Fruit fly (Drosophila melanogaster) whole organism, embryonic: ENCODE results near the gene Est-Q.

ENCODE experiments used
- Ada2b ChIP-seq: fragments of 200-800 bp; sonication (Bioruptor generic); IDR thresholded peaks from 2 replicates; pipeline ENCODE4 v1.3.6; 2022; ENCODE audit warnings: missing biosample characterization, missing genetic modification characterization
- B-H2 ChIP-seq: fragments of 200-800 bp; sonication (Bioruptor generic); optimal IDR thresholded peaks from 2 replicates; lab custom pipeline; 2018; ENCODE audit warnings: missing biosample characterization, mild to moderate bottlenecking, missing genetic modification characterization
- Blimp-1 ChIP-seq: fragments of 200-800 bp; sonication (Bioruptor generic); optimal IDR thresholded peaks from 3 replicates; lab custom pipeline; 2018; ENCODE audit warnings: missing biosample characterization, missing genetic modification characterization, mild to moderate bottlenecking, moderate library complexity, missing genetic modification reagents
- C15 ChIP-seq: fragments of 200-800 bp; sonication (Bioruptor generic); IDR thresholded peaks from 3 replicates; pipeline ENCODE4 v1.3.6; 2022; ENCODE audit warnings: missing biosample characterization, missing genetic modification characterization
- CG10321 ChIP-seq: fragments of 200-800 bp; sonication (Bioruptor generic); IDR thresholded peaks from 2 replicates; pipeline ENCODE4 v1.3.6; 2022; ENCODE audit warnings: missing biosample characterization, missing genetic modification characterization
- CG11093 ChIP-seq: fragments of 200-800 bp; sonication (Bioruptor generic); IDR thresholded peaks from 3 replicates; pipeline ENCODE4 v1.3.6; 2022; ENCODE audit warnings: missing biosample characterization, missing genetic modification characterization
- CG11398 ChIP-seq: fragments of 200-800 bp; sonication (Bioruptor generic); optimal IDR thresholded peaks from 2 replicates; lab custom pipeline; 2016; ENCODE audit warnings: missing biosample characterization, missing genetic modification characterization
- CG12104 ChIP-seq: fragments of 200-800 bp; sonication (Bioruptor generic); optimal IDR thresholded peaks from 3 replicates; lab custom pipeline; 2016; ENCODE audit warnings: missing biosample characterization, missing genetic modification characterization
- CG12155 ChIP-seq: fragments of 200-800 bp; sonication (Bioruptor generic); optimal IDR thresholded peaks from 3 replicates; lab custom pipeline; 2016; ENCODE audit warnings: missing biosample characterization, missing genetic modification characterization
- CG12219 ChIP-seq: fragments of 200-800 bp; sonication (Bioruptor generic); optimal IDR thresholded peaks from 3 replicates; lab custom pipeline; 2018; ENCODE audit warnings: missing biosample characterization, mild to moderate bottlenecking, missing genetic modification characterization
- CG12299 ChIP-seq: fragments of 200-800 bp; sonication (Bioruptor generic); optimal IDR thresholded peaks from 2 replicates; lab custom pipeline; 2018; ENCODE audit warnings: missing biosample characterization, mild to moderate bottlenecking, missing genetic modification characterization
- CG12769 ChIP-seq: fragments of 200-800 bp; sonication (Bioruptor generic); optimal IDR thresholded peaks from 2 replicates; lab custom pipeline; 2019; ENCODE audit warnings: missing biosample characterization, mild to moderate bottlenecking, missing genetic modification characterization, moderate library complexity
- CG13287 ChIP-seq: fragments of 200-800 bp; sonication (Bioruptor generic); IDR thresholded peaks from 2 replicates; pipeline ENCODE4 v1.3.6; 2022; ENCODE audit warnings: missing biosample characterization, missing genetic modification characterization; ENCODE audit not compliant: partially characterized antibody
- CG2116 ChIP-seq: fragments of 200-800 bp; sonication (Bioruptor generic); optimal IDR thresholded peaks from 3 replicates; lab custom pipeline; 2018; ENCODE audit warnings: missing biosample characterization, mild to moderate bottlenecking, missing genetic modification characterization
- CG30403 ChIP-seq: fragments of 200-800 bp; sonication (Bioruptor generic); optimal IDR thresholded peaks from 3 replicates; lab custom pipeline; 2016; ENCODE audit warnings: missing biosample characterization, missing genetic modification characterization
- CG33557 ChIP-seq: fragments of 200-800 bp; sonication (Bioruptor generic); optimal IDR thresholded peaks from 2 replicates; lab custom pipeline; 2019; ENCODE audit warnings: missing biosample characterization, mild to moderate bottlenecking, missing genetic modification characterization, moderate library complexity
- CG3407 ChIP-seq: fragments of 200-800 bp; sonication (Bioruptor generic); optimal IDR thresholded peaks from 2 replicates; lab custom pipeline; 2018; ENCODE audit warnings: missing biosample characterization, mild to moderate bottlenecking, missing genetic modification characterization
- CG42726 ChIP-seq: fragments of 200-800 bp; sonication (Bioruptor generic); IDR thresholded peaks from 2 replicates; pipeline ENCODE4 v1.3.6; 2022; ENCODE audit warnings: missing biosample characterization, missing genetic modification characterization; ENCODE audit not compliant: partially characterized antibody
- CG6683 ChIP-seq: fragments of 200-800 bp; sonication (Bioruptor generic); optimal IDR thresholded peaks from 2 replicates; lab custom pipeline; 2017; ENCODE audit warnings: missing biosample characterization, mild to moderate bottlenecking, missing genetic modification characterization, missing genetic modification reagents
- CG6689 ChIP-seq: fragments of 200-800 bp; sonication (Bioruptor generic); IDR thresholded peaks from 2 replicates; pipeline ENCODE4 v1.3.6; 2022; ENCODE audit warnings: missing biosample characterization, missing genetic modification characterization
- CG7271 ChIP-seq: fragments of 200-800 bp; sonication (Bioruptor generic); optimal IDR thresholded peaks from 2 replicates; lab custom pipeline; 2018; ENCODE audit warnings: missing biosample characterization, mild to moderate bottlenecking, missing genetic modification characterization, moderate library complexity
- CG7745 ChIP-seq: fragments of 200-800 bp; sonication (Bioruptor generic); optimal IDR thresholded peaks from 2 replicates; lab custom pipeline; 2018; ENCODE audit warnings: missing biosample characterization, mild to moderate bottlenecking, missing genetic modification characterization, moderate library complexity
- E2f2 ChIP-seq: fragments of 200-800 bp; sonication (Bioruptor generic); IDR thresholded peaks from 2 replicates; pipeline ENCODE4 v1.3.6; 2022; ENCODE audit warnings: missing biosample characterization, missing genetic modification characterization
- H2.0 ChIP-seq: fragments of 200-800 bp; sonication (Bioruptor generic); IDR thresholded peaks from 2 replicates; pipeline ENCODE4 v1.3.6; 2022; ENCODE audit warnings: missing biosample characterization, missing genetic modification characterization
- HHEX ChIP-seq: fragments of 200-800 bp; sonication (Bioruptor generic); optimal IDR thresholded peaks from 3 replicates; lab custom pipeline; 2017; ENCODE audit warnings: missing biosample characterization, mild to moderate bottlenecking, missing genetic modification characterization, missing genetic modification reagents
- Hr3 ChIP-seq: fragments of 200-800 bp; sonication (Bioruptor generic); optimal IDR thresholded peaks from 3 replicates; lab custom pipeline; 2016; ENCODE audit warnings: missing biosample characterization, missing genetic modification characterization
- Lim3 ChIP-seq: fragments of 200-800 bp; sonication (Bioruptor generic); IDR thresholded peaks from 2 replicates; pipeline ENCODE4 v1.3.6; 2022; ENCODE audit warnings: missing biosample characterization, missing genetic modification characterization
- Nf-YB ChIP-seq: fragments of 200-800 bp; sonication (Bioruptor generic); optimal IDR thresholded peaks from 3 replicates; lab custom pipeline; 2019; ENCODE audit warnings: missing biosample characterization, mild to moderate bottlenecking, missing genetic modification characterization, moderate library complexity
- Scr ChIP-seq: fragments of 200-800 bp; sonication (Bioruptor generic); IDR thresholded peaks from 2 replicates; pipeline ENCODE4 v1.3.6; 2022; ENCODE audit warnings: missing biosample characterization, missing genetic modification characterization; ENCODE audit not compliant: partially characterized antibody
- Sox100B ChIP-seq: fragments of 200-800 bp; sonication (Bioruptor generic); optimal IDR thresholded peaks from 3 replicates; lab custom pipeline; 2018; ENCODE audit warnings: missing biosample characterization, mild to moderate bottlenecking, missing genetic modification characterization
- Vsx1 ChIP-seq: fragments of 200-800 bp; sonication (Bioruptor generic); optimal IDR thresholded peaks from 2 replicates; lab custom pipeline; 2017; ENCODE audit warnings: missing biosample characterization, mild to moderate bottlenecking, missing genetic modification characterization, missing genetic modification reagents
- Xrp1 ChIP-seq: fragments of 200-800 bp; sonication (Bioruptor generic); IDR thresholded peaks from 2 replicates; pipeline ENCODE4 v1.3.6; 2022; ENCODE audit warnings: missing biosample characterization, missing genetic modification characterization
- YL-1 ChIP-seq: fragments of 200-800 bp; sonication (Bioruptor generic); optimal IDR thresholded peaks from 3 replicates; lab custom pipeline; 2017; ENCODE audit warnings: missing biosample characterization, mild to moderate bottlenecking, missing genetic modification characterization
- al ChIP-seq: fragments of 200-800 bp; sonication (Bioruptor generic); IDR thresholded peaks from 2 replicates; pipeline ENCODE4 v1.3.6; 2022; ENCODE audit warnings: missing biosample characterization, missing genetic modification characterization
- btn ChIP-seq: fragments of 200-800 bp; sonication (Bioruptor generic); optimal IDR thresholded peaks from 2 replicates; lab custom pipeline; 2016; ENCODE audit warnings: missing biosample characterization, missing genetic modification characterization
- cas ChIP-seq: fragments of 200-800 bp; sonication (Bioruptor generic); IDR thresholded peaks from 2 replicates; pipeline ENCODE4 v1.3.6; 2022; ENCODE audit warnings: missing biosample characterization, missing genetic modification characterization
- cg ChIP-seq: fragments of 200-800 bp; sonication (Bioruptor generic); optimal IDR thresholded peaks from 3 replicates; lab custom pipeline; 2019; ENCODE audit warnings: missing biosample characterization, mild to moderate bottlenecking, missing genetic modification characterization, moderate library complexity
- crc ChIP-seq: fragments of 200-800 bp; sonication (Bioruptor generic); optimal IDR thresholded peaks from 2 replicates; lab custom pipeline; 2016; ENCODE audit warnings: missing biosample characterization, missing genetic modification characterization
- croc ChIP-seq: fragments of 200-800 bp; sonication (Bioruptor generic); conservative IDR thresholded peaks from 3 replicates; pipeline ENCODE4 v1.3.6; 2022; ENCODE audit warnings: missing biosample characterization, missing genetic modification characterization
- cwo ChIP-seq: fragments of 200-800 bp; sonication (Bioruptor generic); optimal IDR thresholded peaks from 3 replicates; lab custom pipeline; 2017; ENCODE audit warnings: missing biosample characterization, missing genetic modification characterization, mild to moderate bottlenecking, moderate library complexity, missing genetic modification reagents
- dpn ChIP-seq, 2 experiments: fragments of 200-800 bp; sonication (Bioruptor generic); optimal IDR thresholded peaks; 3 replicates each; lab custom pipeline; 2016; ENCODE audit warnings: missing biosample characterization in 2 of 2, missing genetic modification characterization in 2 of 2
- esg ChIP-seq: fragments of 200-800 bp; sonication (Bioruptor generic); conservative IDR thresholded peaks from 2 replicates; pipeline ENCODE4 v1.3.6; 2022; ENCODE audit warnings: missing biosample characterization, missing genetic modification characterization
- fd3F ChIP-seq: fragments of 200-800 bp; sonication (Bioruptor generic); optimal IDR thresholded peaks from 2 replicates; lab custom pipeline; 2018; ENCODE audit warnings: missing biosample characterization, mild to moderate bottlenecking, missing genetic modification characterization, moderate library complexity
- gcm2 ChIP-seq: fragments of 200-800 bp; sonication (Bioruptor generic); optimal IDR thresholded peaks from 2 replicates; lab custom pipeline; 2016; ENCODE audit warnings: missing biosample characterization, missing genetic modification characterization
- h ChIP-seq: fragments of >200 bp; optimal IDR thresholded peaks from 2 replicates; lab custom pipeline; 2017
- hb ChIP-seq: fragments of 200-800 bp; sonication (Bioruptor generic); IDR thresholded peaks from 3 replicates; pipeline ENCODE4 v1.3.6; 2022; ENCODE audit warnings: missing biosample characterization, missing genetic modification characterization; ENCODE audit not compliant: partially characterized antibody
- ind ChIP-seq: fragments of 200-800 bp; sonication (Bioruptor generic); optimal IDR thresholded peaks from 3 replicates; lab custom pipeline; 2016; ENCODE audit warnings: missing biosample characterization, missing genetic modification characterization
- lmd ChIP-seq: fragments of 200-800 bp; sonication (Bioruptor generic); IDR thresholded peaks from 2 replicates; pipeline ENCODE4 v1.3.6; 2022; ENCODE audit warnings: missing biosample characterization, missing genetic modification characterization
- pnt ChIP-seq: fragments of 200-800 bp; sonication (Bioruptor generic); optimal IDR thresholded peaks from 3 replicates; lab custom pipeline; 2016; ENCODE audit warnings: missing biosample characterization, missing genetic modification characterization
- run ChIP-seq: fragments of 200-800 bp; sonication (Bioruptor generic); optimal IDR thresholded peaks from 3 replicates; lab custom pipeline; 2018; ENCODE audit warnings: missing biosample characterization, mild to moderate bottlenecking, missing genetic modification characterization
- sens ChIP-seq: fragments of 200-800 bp; sonication (Bioruptor generic); peaks from one replicate; lab custom pipeline; 2016; ENCODE audit warnings: missing biosample characterization, missing genetic modification characterization
- tgo ChIP-seq: fragments of 200-800 bp; sonication (Bioruptor generic); IDR thresholded peaks from 3 replicates; pipeline ENCODE4 v1.3.6; 2022; ENCODE audit warnings: missing biosample characterization, missing genetic modification characterization

Est-Q gene

dm6 chr3L:21479636-21480035, 21.6 kb upstream of the Est-Q start (continued):
- 0 out of 2 replicates have a peak, but pooled peaks have one; percentile 6 for TF ChIP-seq CG42726 (GFP tag; lab: Robert Waterston, UW)
- TF ChIP-seq Hr3 (GFP tag; lab: Kevin White, UChicago) = no peak
- peak; percentile 12 for TF ChIP-seq CG2116 (GFP tag; lab: Kevin White, UChicago)
- no peak for TF ChIP-seq h (lab: Kevin White, UChicago)
- no peak for TF ChIP-seq run (tag; lab: Kevin White, UChicago)
- no peak for TF ChIP-seq btn (GFP tag; lab: Kevin White, UChicago)
- no peak for TF ChIP-seq Ada2b (GFP tag; lab: Robert Waterston, UW)
- TF ChIP-seq YL-1 = peak; percentile 5
- peak in 1 of 2 experiments; percentile 3 for TF ChIP-seq dpn (GFP tag; optimal IDR thresholded peaks at IDR 0.05; lab: Kevin White, UChicago)
- TF ChIP-seq tgo (GFP tag; lab: Robert Waterston, UW) = no peak
- 0 out of 2 replicates have a peak, but pooled peaks have one; percentile 36 for TF ChIP-seq Xrp1 (GFP tag; lab: Robert Waterston, UW)
- TF ChIP-seq CG6689 = no peak
- no peak for TF ChIP-seq CG30403
- TF ChIP-seq CG12299 (tag; lab: Kevin White, UChicago) = no peak
- TF ChIP-seq E2f2 (GFP tag; lab: Robert Waterston, UW) = peak; percentile 18; the same call in 1 of the 2 replicates
- no peak for TF ChIP-seq cwo (GFP tag; lab: Kevin White, UChicago)
- no peak for TF ChIP-seq Vsx1
- peak; percentile 43 for TF ChIP-seq HHEX (GFP tag; lab: Kevin White, UChicago)
- TF ChIP-seq crc (GFP tag; lab: Kevin White, UChicago) = no peak
- no peak for TF ChIP-seq Scr
- peak; percentile 99 for TF ChIP-seq cg (GFP tag; lab: Kevin White, UChicago)
- peak; percentile 5 for TF ChIP-seq CG11398 (GFP tag; lab: Kevin White, UChicago)
- no peak for TF ChIP-seq lmd (GFP tag; lab: Robert Waterston, UW)
- peak; percentile 92 for TF ChIP-seq CG10321
- no peak for TF ChIP-seq hb (GFP tag; lab: Robert Waterston, UW)
- TF ChIP-seq Blimp-1 (GFP tag; lab: Kevin White, UChicago) = no peak
- TF ChIP-seq pnt (GFP tag; lab: Kevin White, UChicago) = no peak
- peak; percentile 35 for TF ChIP-seq CG7271 (tag; lab: Kevin White, UChicago)
- no peak for TF ChIP-seq CG12769
- TF ChIP-seq ind (GFP tag; lab: Kevin White, UChicago) = no peak
- no peak for TF ChIP-seq fd3F (GFP tag; lab: Kevin White, UChicago)
- TF ChIP-seq CG33557 (GFP tag; lab: Kevin White, UChicago) = peak; percentile 9
- no peak for TF ChIP-seq C15 (GFP tag; lab: Robert Waterston, UW)
- TF ChIP-seq CG13287 (GFP tag; lab: Robert Waterston, UW) = no peak
- TF ChIP-seq al (GFP tag; lab: Robert Waterston, UW) = no peak
- TF ChIP-seq CG7745 = no peak
- no peak for TF ChIP-seq gcm2 (GFP tag; lab: Kevin White, UChicago)
- TF ChIP-seq sens (GFP tag; lab: Kevin White, UChicago) = peak; percentile 90
- TF ChIP-seq CG12155 (GFP tag; lab: Kevin White, UChicago) = no peak
- no peak for TF ChIP-seq CG11093 (GFP tag; lab: Robert Waterston, UW)
- no peak for TF ChIP-seq cas (GFP tag; lab: Robert Waterston, UW)
- no peak for TF ChIP-seq Lim3 (GFP tag; lab: Robert Waterston, UW)
- peak; percentile 55 for TF ChIP-seq CG3407 (GFP tag; lab: Kevin White, UChicago)
- peak; percentile 30 for TF ChIP-seq Sox100B
- TF ChIP-seq H2.0 (GFP tag; lab: Robert Waterston, UW) = peak; percentile 41
- TF ChIP-seq Nf-YB (GFP tag; lab: Kevin White, UChicago) = peak; percentile 97
- no peak for TF ChIP-seq CG6683 (GFP tag; lab: Kevin White, UChicago)
- peak; percentile 17; the same call in 2 of the 3 replicates for TF ChIP-seq croc (GFP tag; lab: Robert Waterston, UW)
- no peak for TF ChIP-seq esg
- peak; percentile 44 for TF ChIP-seq CG12219
- TF ChIP-seq CG12104 (GFP tag; lab: Kevin White, UChicago) = no peak
- no peak for TF ChIP-seq B-H2 (GFP tag; lab: Kevin White, UChicago)
